4 worm cellular contexts compared by ENCODE assay signal in genomic region chrX:3867760-3868159, ce11.
TF ChIP-seq lines count a peak whose summit lies in the region.

No protein-coding gene starts in this region.

TF ChIP-seq in whole organism, L1 larva, 84 proteins besides CTCF, POLR2A, EP300 and RAD21:
- TF ChIP-seq mep-1 (tag; optimal IDR thresholded peaks at IDR 0.05; lab: Kevin White, UChicago) (peak; percentile 36), lin-14 (GFP tag; optimal IDR thresholded peaks at IDR 0.05; lab: Kevin White, UChicago) (peak; percentile 66), elt-3 (tag; optimal IDR thresholded peaks at IDR 0.05; lab: Kevin White, UChicago) (no peak), blmp-1 (tag; optimal IDR thresholded peaks at IDR 0.05; lab: Kevin White, UChicago) (peak; percentile 49), nhr-85 (tag; lab: Kevin White, UChicago) (peak; percentile 82), rnt-1 (tag; optimal IDR thresholded peaks at IDR 0.05; lab: Kevin White, UChicago) (peak; percentile 6), nhr-90 (tag; optimal IDR thresholded peaks at IDR 0.05; lab: Kevin White, UChicago; ENCODE audit: poor library complexity) (no peak), lsy-2 (tag; optimal IDR thresholded peaks at IDR 0.05; lab: Kevin White, UChicago) (peak in 1 of 2 experiments; percentile 4)

TF ChIP-seq in whole organism, L2 larva, 48 proteins besides CTCF, POLR2A, EP300 and RAD21:
- TF ChIP-seq blmp-1 (tag; optimal IDR thresholded peaks at IDR 0.05; lab: Kevin White, UChicago; ENCODE audit: insufficient read depth) (peak; percentile 6), nhr-12 (tag; optimal IDR thresholded peaks at IDR 0.05; lab: Kevin White, UChicago) (no peak), dmd-4 (tag; optimal IDR thresholded peaks at IDR 0.05; lab: Kevin White, UChicago) (no peak), nhr-25 (tag; optimal IDR thresholded peaks at IDR 0.05; lab: Kevin White, UChicago) (peak; percentile 45)

TF ChIP-seq in whole organism, L3 larva, 47 proteins besides CTCF, POLR2A, EP300 and RAD21:
- TF ChIP-seq ZK546.5 (tag; optimal IDR thresholded peaks at IDR 0.05; lab: Kevin White, UChicago) (no peak), pqm-1 (tag; optimal IDR thresholded peaks at IDR 0.05; lab: Kevin White, UChicago) (no peak), nhr-25 (tag; optimal IDR thresholded peaks at IDR 0.05; lab: Kevin White, UChicago) (peak; percentile 92)

TF ChIP-seq in whole organism, L4 larva, 104 proteins besides CTCF, POLR2A, EP300 and RAD21:
- TF ChIP-seq unc-62 (GFP tag; optimal IDR thresholded peaks at IDR 0.05 in 1 of 2; lab: Kevin White, UChicago) (peak in 1 of 2 experiments; percentile 95), unc-62 (tag; optimal IDR thresholded peaks at IDR 0.05; lab: Kevin White, UChicago) (no peak), daf-16 (GFP tag; optimal IDR thresholded peaks at IDR 0.05; lab: Kevin White, UChicago) (no peak), daf-16 (tag; optimal IDR thresholded peaks at IDR 0.05; lab: Kevin White, UChicago) (no peak), nhr-25 (tag; optimal IDR thresholded peaks at IDR 0.05; lab: Kevin White, UChicago; ENCODE audit: borderline replicate concordance, insufficient read depth) (peak; percentile 34)
TF ChIP-seq in whole organism, L4 larva: peak in this region for 2.

Comparison
In these comparisons a context has a peak if more than half of its experiments do, and no peak if none do; other contexts are left out.
1. Of the 29 proteins assayed by ChIP-seq in both whole organism, L4 larva and whole organism, L1 larva: peak only in whole organism, L4 larva: none; only in whole organism, L1 larva: mep-1; in both: none; in neither: 26; mixed calls (peak in some experiments, not most) for 2.